Worm (Caenorhabditis elegans) whole organism, L4 larva: Measurements from ENCODE around the gene C12D5.4.

ENCODE experiments used
- R02D3.7 ChIP-seq: fragments of 150-350 bp; sonication (generic microtip); optimal IDR thresholded peaks from 3 replicates; lab custom pipeline; 2014; ENCODE audit warnings: missing biosample characterization, missing genetic modification characterization
- ama-1 ChIP-seq: fragments of 150-350 bp; optimal IDR thresholded peaks from 2 replicates; lab custom pipeline; 2014; ENCODE audit warnings: inconsistent platforms, mixed read lengths
- fos-1 ChIP-seq: fragments of 150-350 bp; optimal IDR thresholded peaks from 2 replicates; lab custom pipeline; 2014; ENCODE audit warnings: missing biosample characterization, missing genetic modification characterization
- lin-13 ChIP-seq: fragments of 150-350 bp; optimal IDR thresholded peaks from 2 replicates; lab custom pipeline; 2014; ENCODE audit warnings: missing biosample characterization, missing genetic modification reagents, missing genetic modification characterization
- lin-39 ChIP-seq: fragments of 150-350 bp; optimal IDR thresholded peaks from 2 replicates; lab custom pipeline; 2014; ENCODE audit warnings: missing biosample characterization, missing genetic modification reagents, missing genetic modification characterization
- lir-3 ChIP-seq: sonication (generic microtip); optimal IDR thresholded peaks from 2 replicates; lab custom pipeline; 2016; ENCODE audit warnings: mild to moderate bottlenecking, missing genetic modification characterization, missing compliant biosample characterization
- mdl-1 ChIP-seq, 2 experiments: fragments of 150-350 bp in 1 of 2; sonication (generic microtip) in 1 of 2; optimal IDR thresholded peaks; 2 replicates each; lab custom pipeline; 2014 to 2017; ENCODE audit warnings: missing biosample characterization in 2 of 2, missing genetic modification characterization in 2 of 2
- nhr-11 ChIP-seq: fragments of 150-350 bp; optimal IDR thresholded peaks from 2 replicates; lab custom pipeline; 2014; ENCODE audit warnings: missing biosample characterization, missing genetic modification characterization
- pha-4 ChIP-seq, 2 experiments: fragments of 150-350 bp in 1 of 2; fragments of 200-800 bp in 1 of 2; sonication (Bioruptor generic) in 1 of 2; IDR thresholded peaks in 1 of 2; optimal IDR thresholded peaks in 1 of 2; 2 replicates each; pipeline versions ENCODE4 v1.3.6 to Lab custom; 2014 to 2022; ENCODE audit warnings: missing genetic modification characterization in 2 of 2, missing genetic modification reagents in 2 of 2, missing biosample characterization in 1 of 2, missing compliant biosample characterization in 1 of 2
- sdz-12 ChIP-seq: fragments of 200-800 bp; sonication (Bioruptor generic); optimal IDR thresholded peaks from 2 replicates; lab custom pipeline; 2018; ENCODE audit warnings: mild to moderate bottlenecking, missing genetic modification characterization, missing compliant biosample characterization
- skn-1 ChIP-seq: fragments of 150-350 bp; optimal IDR thresholded peaks from 2 replicates; lab custom pipeline; 2014; ENCODE audit warnings: missing biosample characterization, missing genetic modification characterization
- unc-130 ChIP-seq: sonication (generic microtip); optimal IDR thresholded peaks from 2 replicates; lab custom pipeline; 2016; ENCODE audit warnings: missing genetic modification reagents, missing genetic modification characterization, missing compliant biosample characterization
- unc-39 ChIP-seq: sonication (generic microtip); optimal IDR thresholded peaks from 2 replicates; lab custom pipeline; 2017; ENCODE audit warnings: missing biosample characterization, missing genetic modification characterization
- unc-62 ChIP-seq, 3 experiments: fragments of 150-350 bp in 1 of 3; sonication (generic microtip); optimal IDR thresholded peaks in 2 of 3; peaks in 1 of 3; 1 replicate in 1 of 3; 2 replicates in 2 of 3; lab custom pipeline; 2014 to 2017; ENCODE audit warnings: missing biosample characterization in 3 of 3, missing genetic modification characterization in 3 of 3, missing genetic modification reagents in 3 of 3, missing genotype in 1 of 3

DNA sequence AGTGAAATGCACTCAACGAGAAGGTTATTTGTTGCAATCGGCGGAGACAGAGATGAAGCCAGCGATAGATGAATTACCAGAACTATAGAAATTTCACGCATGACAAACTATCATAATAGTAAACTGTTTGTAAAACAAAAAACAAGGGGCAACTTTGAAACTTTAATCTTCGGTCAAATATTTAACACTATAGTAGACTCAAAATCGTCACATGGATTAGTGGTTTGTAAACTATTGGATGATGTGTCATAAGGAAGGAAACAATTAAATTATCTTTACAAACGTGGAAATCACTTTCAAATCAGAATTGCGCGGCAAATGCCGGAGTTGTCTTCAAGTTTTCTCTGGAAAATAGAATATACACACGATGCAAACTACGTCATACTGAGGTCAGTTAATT is 45.3 kb downstream of the C12D5.4 start, which contains the start of gene ZK105.5:
- TF ChIP-seq skn-1 (no peak), ama-1 (lab: Kevin White, UChicago) (no peak), unc-130 (no peak), unc-62 (GFP tag; optimal IDR thresholded peaks at IDR 0.05 in 1 of 2; lab: Kevin White, UChicago) (no peak), unc-62 (tag; optimal IDR thresholded peaks at IDR 0.05; lab: Kevin White, UChicago) (no peak), nhr-11 (tag; lab: Kevin White, UChicago) (no peak), lir-3 (tag; lab: Kevin White, UChicago) (no peak), lin-13 (no peak), mdl-1 (tag; optimal IDR thresholded peaks at IDR 0.05; lab: Kevin White, UChicago) (no peak), lin-39 (tag; lab: Kevin White, UChicago) (no peak), R02D3.7 (tag; lab: Kevin White, UChicago) (no peak), fos-1 (tag; lab: Kevin White, UChicago) (no peak), unc-39 (tag; lab: Kevin White, UChicago) (no peak), sdz-12 (GFP tag; lab: Kevin White, UChicago) (no peak), pha-4 (GFP tag; IDR thresholded peaks at IDR 0.05; lab: Robert Waterston, UW) (no peak), pha-4 (tag; optimal IDR thresholded peaks at IDR 0.05; lab: Kevin White, UChicago) (no peak)
